Worm (Caenorhabditis elegans) whole organism, midembryonic: Measurements from ENCODE around the gene col-3.

Experiments used
- T22C8.4 ChIP-seq: fragments of 200-800 bp; sonication (Bioruptor generic); IDR thresholded peaks from 2 replicates; pipeline ENCODE4 v1.3.6; 2022; ENCODE audit warnings: missing genetic modification characterization, missing compliant biosample characterization
- flt-1 ChIP-seq: fragments of 200-800 bp; sonication (Bioruptor generic); IDR thresholded peaks from 2 replicates; pipeline ENCODE4 v1.3.6; 2022; ENCODE audit warnings: missing genetic modification characterization, missing compliant biosample characterization
- klf-2 ChIP-seq: fragments of 200-800 bp; sonication (Bioruptor generic); conservative IDR thresholded peaks from 2 replicates; pipeline ENCODE4 v1.3.6; 2022; ENCODE audit warnings: missing genetic modification reagents, missing genetic modification characterization, missing compliant biosample characterization
- med-1 ChIP-seq: sonication (generic microtip); optimal IDR thresholded peaks from 2 replicates; lab custom pipeline; 2017; ENCODE audit warnings: missing genetic modification characterization, mild to moderate bottlenecking, missing compliant biosample characterization, antibody characterized with exemption, missing genetic modification reagents; ENCODE audit not compliant: insufficient read depth
- ref-1 ChIP-seq: fragments of 200-800 bp; sonication (Bioruptor generic); conservative IDR thresholded peaks from 2 replicates; pipeline ENCODE4 v1.3.6; 2022; ENCODE audit warnings: missing genetic modification reagents, missing genetic modification characterization, missing compliant biosample characterization
- tab-1 ChIP-seq: fragments of 200-800 bp; sonication (Bioruptor generic); IDR thresholded peaks from 2 replicates; pipeline ENCODE4 v1.3.6; 2022; ENCODE audit warnings: missing genetic modification characterization, missing compliant biosample characterization
- ztf-23 ChIP-seq: fragments of 200-800 bp; sonication (Bioruptor generic); IDR thresholded peaks from 2 replicates; pipeline ENCODE4 v1.3.6; 2022; ENCODE audit warnings: missing genetic modification reagents, missing genetic modification characterization, missing compliant biosample characterization
- ztf-29 ChIP-seq: fragments of 200-800 bp; sonication (Bioruptor generic); IDR thresholded peaks from 2 replicates; pipeline ENCODE4 v1.3.6; 2022; ENCODE audit warnings: missing genetic modification reagents, missing genetic modification characterization, missing compliant biosample characterization

DNA sequence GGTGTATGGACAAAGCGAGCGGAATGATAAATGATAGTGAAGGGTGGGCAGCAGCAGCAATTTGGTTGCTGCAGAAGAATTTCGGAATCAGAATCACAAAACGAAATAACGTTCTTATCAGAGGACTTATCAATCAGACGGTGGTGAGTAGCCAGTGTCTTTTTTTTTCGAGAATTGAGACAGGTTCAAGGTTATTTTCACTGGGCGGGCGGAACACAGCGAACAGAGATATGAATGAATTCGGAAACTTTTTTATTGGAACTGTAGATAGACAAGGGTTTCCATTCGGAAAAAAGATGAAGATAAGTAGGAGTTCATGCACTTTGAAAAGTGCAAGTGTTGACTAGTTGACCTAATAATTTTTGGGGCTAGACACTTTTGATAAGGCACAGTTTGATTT lies 31.4 kb upstream of the col-3 start:
- no peak for TF ChIP-seq med-1 (GFP tag; lab: Kevin White, UChicago)
- TF ChIP-seq T22C8.4 (GFP tag; lab: Robert Waterston, UW) = no peak
- no peak for TF ChIP-seq tab-1
- no peak for TF ChIP-seq flt-1
- no peak for TF ChIP-seq ref-1 (GFP tag; lab: Robert Waterston, UW)
- no peak for TF ChIP-seq ztf-29 (GFP tag; lab: Robert Waterston, UW)
- TF ChIP-seq ztf-23 (GFP tag; lab: Robert Waterston, UW) = no peak
- TF ChIP-seq klf-2 (GFP tag; lab: Robert Waterston, UW) = no peak
